Fruit fly (Drosophila melanogaster) whole organism, embryonic: ENCODE measurements around the gene UQCR-14.

Source experiments
- Atf-2 ChIP-seq: fragments of 200-800 bp; sonication (Bioruptor generic); optimal IDR thresholded peaks from 2 replicates; lab custom pipeline; 2016; ENCODE audit warnings: missing biosample characterization, missing genetic modification characterization
- B-H1 ChIP-seq: fragments of 200-800 bp; sonication (Bioruptor generic); IDR thresholded peaks from 3 replicates; pipeline ENCODE4 v1.3.6; 2022; ENCODE audit warnings: missing biosample characterization, missing genetic modification characterization
- CG11398 ChIP-seq: fragments of 200-800 bp; sonication (Bioruptor generic); optimal IDR thresholded peaks from 2 replicates; lab custom pipeline; 2016; ENCODE audit warnings: missing biosample characterization, missing genetic modification characterization
- CG15479 ChIP-seq: fragments of 200-800 bp; sonication (Bioruptor generic); optimal IDR thresholded peaks from 3 replicates; lab custom pipeline; 2019; ENCODE audit warnings: missing biosample characterization, mild to moderate bottlenecking, missing genetic modification characterization, moderate library complexity
- CG17361 ChIP-seq: fragments of 200-800 bp; sonication (Bioruptor generic); IDR thresholded peaks from 3 replicates; pipeline ENCODE4 v1.3.6; 2022; ENCODE audit warnings: missing biosample characterization, missing genetic modification characterization
- CG18599 ChIP-seq: fragments of 200-800 bp; sonication (Bioruptor generic); optimal IDR thresholded peaks from 3 replicates; lab custom pipeline; 2017; ENCODE audit warnings: missing biosample characterization, missing genetic modification characterization, mild to moderate bottlenecking, moderate library complexity, missing genetic modification reagents
- CG3163 ChIP-seq: fragments of 200-800 bp; sonication (Bioruptor generic); optimal IDR thresholded peaks from 3 replicates; lab custom pipeline; 2016; ENCODE audit warnings: missing biosample characterization, missing genetic modification characterization
- CG3847 ChIP-seq: fragments of 200-800 bp; sonication (Bioruptor generic); IDR thresholded peaks from 2 replicates; pipeline ENCODE4 v1.3.6; 2022; ENCODE audit warnings: missing biosample characterization, missing genetic modification characterization
- CG6254 ChIP-seq: fragments of 200-800 bp; sonication (Bioruptor generic); optimal IDR thresholded peaks from 3 replicates; lab custom pipeline; 2017; ENCODE audit warnings: mild to moderate bottlenecking, missing biosample characterization, missing genetic modification reagents, missing genetic modification characterization
- CG6813 ChIP-seq: fragments of 200-800 bp; sonication (Bioruptor generic); optimal IDR thresholded peaks from 2 replicates; lab custom pipeline; 2017; ENCODE audit warnings: missing biosample characterization, missing genetic modification characterization, mild to moderate bottlenecking, moderate library complexity, missing genetic modification reagents
- CG7556 ChIP-seq: fragments of 200-800 bp; sonication (Bioruptor generic); optimal IDR thresholded peaks from 2 replicates; lab custom pipeline; 2017; ENCODE audit warnings: missing biosample characterization, mild to moderate bottlenecking, missing genetic modification characterization
- CG7745 ChIP-seq: fragments of 200-800 bp; sonication (Bioruptor generic); optimal IDR thresholded peaks from 2 replicates; lab custom pipeline; 2018; ENCODE audit warnings: missing biosample characterization, mild to moderate bottlenecking, missing genetic modification characterization, moderate library complexity
- CG7786 ChIP-seq: fragments of 200-800 bp; sonication (Bioruptor generic); optimal IDR thresholded peaks from 2 replicates; lab custom pipeline; 2016; ENCODE audit warnings: missing biosample characterization, missing genetic modification characterization
- CG8924 ChIP-seq: fragments of 200-800 bp; optimal IDR thresholded peaks from 3 replicates; lab custom pipeline; 2019; ENCODE audit warnings: missing biosample characterization, mild to moderate bottlenecking, missing genetic modification characterization, moderate library complexity
- CoRest ChIP-seq: fragments of 200-800 bp; sonication (Bioruptor generic); optimal IDR thresholded peaks from 3 replicates; lab custom pipeline; 2018; ENCODE audit warnings: missing biosample characterization, mild to moderate bottlenecking, missing genetic modification characterization, moderate library complexity
- CrebB ChIP-seq: fragments of 200-800 bp; sonication (Bioruptor generic); optimal IDR thresholded peaks from 3 replicates; lab custom pipeline; 2018; ENCODE audit warnings: missing biosample characterization, mild to moderate bottlenecking, missing genetic modification characterization
- Dfd ChIP-seq, 2 experiments: fragments of >200 bp; optimal IDR thresholded peaks; 2 replicates each; lab custom pipeline; 2017; ENCODE audit warnings: missing biosample characterization in 2 of 2, missing genetic modification characterization in 2 of 2
- Doc3 ChIP-seq: fragments of 200-800 bp; sonication (Bioruptor generic); IDR thresholded peaks from 3 replicates; pipeline ENCODE4 v1.3.6; 2022; ENCODE audit warnings: missing biosample characterization, missing genetic modification characterization; ENCODE audit not compliant: partially characterized antibody
- Eip74EF ChIP-seq, 2 experiments: fragments of 200-800 bp in 1 of 2; fragments of >200 bp in 1 of 2; sonication (Bioruptor generic) in 1 of 2; optimal IDR thresholded peaks; 2 replicates each; lab custom pipeline; 2017 to 2019; ENCODE audit warnings: missing biosample characterization in 2 of 2, missing genetic modification characterization in 2 of 2, mild to moderate bottlenecking in 1 of 2, moderate library complexity in 1 of 2
- Gsc ChIP-seq: fragments of 200-800 bp; sonication (Bioruptor generic); IDR thresholded peaks from 2 replicates; pipeline ENCODE4 v1.3.6; 2022; ENCODE audit warnings: missing biosample characterization, missing genetic modification characterization
- Hr51 ChIP-seq, 2 experiments: fragments of 200-800 bp; sonication (Bioruptor generic); optimal IDR thresholded peaks; 2 replicates in 1 of 2; 3 replicates in 1 of 2; lab custom pipeline; 2016 to 2018; ENCODE audit warnings: missing biosample characterization in 2 of 2, missing genetic modification characterization in 2 of 2, mild to moderate bottlenecking in 1 of 2, moderate library complexity in 1 of 2
- Lim3 ChIP-seq: fragments of 200-800 bp; sonication (Bioruptor generic); IDR thresholded peaks from 2 replicates; pipeline ENCODE4 v1.3.6; 2022; ENCODE audit warnings: missing biosample characterization, missing genetic modification characterization
- Optix ChIP-seq: fragments of 200-800 bp; sonication (Bioruptor generic); IDR thresholded peaks from 3 replicates; pipeline ENCODE4 v1.3.6; 2022; ENCODE audit warnings: missing biosample characterization, missing genetic modification characterization
- Pdp1 ChIP-seq, 2 experiments: fragments of 200-800 bp; sonication (Bioruptor generic); optimal IDR thresholded peaks; 3 replicates each; lab custom pipeline; 2016; ENCODE audit warnings: missing biosample characterization in 2 of 2, missing genetic modification characterization in 2 of 2, mild to moderate bottlenecking in 1 of 2, moderate library complexity in 1 of 2
- Poxn ChIP-seq: fragments of 200-800 bp; sonication (Bioruptor generic); IDR thresholded peaks from 2 replicates; pipeline ENCODE4 v1.3.6; 2022; ENCODE audit warnings: missing biosample characterization, missing genetic modification characterization
- Side ChIP-seq: fragments of 200-800 bp; sonication (Bioruptor generic); optimal IDR thresholded peaks from 2 replicates; lab custom pipeline; 2016; ENCODE audit warnings: missing biosample characterization, missing genetic modification characterization
- Sin3A ChIP-seq: fragments of >200 bp; optimal IDR thresholded peaks from 2 replicates; lab custom pipeline; 2018
- Spps ChIP-seq: fragments of 200-800 bp; sonication (Bioruptor generic); optimal IDR thresholded peaks from 2 replicates; lab custom pipeline; 2018; ENCODE audit warnings: missing biosample characterization, mild to moderate bottlenecking, missing genetic modification characterization
- Stat92E ChIP-seq, 3 experiments: fragments of >200 bp in 2 of 3; fragments of 200-800 bp in 1 of 3; sonication (Bioruptor generic) in 1 of 3; optimal IDR thresholded peaks; 2 replicates each; lab custom pipeline; 2017 to 2019; ENCODE audit warnings: missing biosample characterization in 3 of 3, missing genetic modification characterization in 3 of 3, mild to moderate bottlenecking in 1 of 3, moderate library complexity in 1 of 3
- YL-1 ChIP-seq: fragments of 200-800 bp; sonication (Bioruptor generic); optimal IDR thresholded peaks from 3 replicates; lab custom pipeline; 2017; ENCODE audit warnings: missing biosample characterization, mild to moderate bottlenecking, missing genetic modification characterization
- bsh ChIP-seq, 2 experiments: fragments of 200-800 bp; sonication (Bioruptor generic); optimal IDR thresholded peaks; 2 replicates each; lab custom pipeline; 2017 to 2018; ENCODE audit warnings: mild to moderate bottlenecking in 2 of 2, missing biosample characterization in 2 of 2, missing genetic modification characterization in 2 of 2, moderate library complexity in 1 of 2
- cg ChIP-seq: fragments of 200-800 bp; sonication (Bioruptor generic); optimal IDR thresholded peaks from 3 replicates; lab custom pipeline; 2019; ENCODE audit warnings: missing biosample characterization, mild to moderate bottlenecking, missing genetic modification characterization, moderate library complexity
- chinmo ChIP-seq: fragments of 200-800 bp; sonication (Bioruptor generic); IDR thresholded peaks from 4 replicates; pipeline ENCODE4 v1.3.6; 2022; ENCODE audit warnings: missing biosample characterization, missing genetic modification characterization; ENCODE audit not compliant: partially characterized antibody
- croc ChIP-seq: fragments of 200-800 bp; sonication (Bioruptor generic); conservative IDR thresholded peaks from 3 replicates; pipeline ENCODE4 v1.3.6; 2022; ENCODE audit warnings: missing biosample characterization, missing genetic modification characterization
- esg ChIP-seq: fragments of 200-800 bp; sonication (Bioruptor generic); conservative IDR thresholded peaks from 2 replicates; pipeline ENCODE4 v1.3.6; 2022; ENCODE audit warnings: missing biosample characterization, missing genetic modification characterization
- gem ChIP-seq: fragments of 200-800 bp; sonication (Bioruptor generic); optimal IDR thresholded peaks from 2 replicates; lab custom pipeline; 2019; ENCODE audit warnings: missing biosample characterization, mild to moderate bottlenecking, missing genetic modification characterization, moderate library complexity
- hbn ChIP-seq: fragments of 200-800 bp; sonication (Bioruptor generic); IDR thresholded peaks from 2 replicates; pipeline ENCODE4 v1.3.6; 2022; ENCODE audit warnings: missing biosample characterization, missing genetic modification characterization; ENCODE audit not compliant: partially characterized antibody
- insv ChIP-seq, 2 experiments: fragments of 200-800 bp; sonication (Bioruptor generic); optimal IDR thresholded peaks; 3 replicates each; lab custom pipeline; 2016 to 2018; ENCODE audit warnings: missing biosample characterization in 2 of 2, missing genetic modification characterization in 2 of 2
- jing ChIP-seq: fragments of 200-800 bp; sonication (Bioruptor generic); optimal IDR thresholded peaks from 2 replicates; lab custom pipeline; 2018; ENCODE audit warnings: missing biosample characterization, mild to moderate bottlenecking, missing genetic modification characterization
- lab ChIP-seq: fragments of 200-800 bp; sonication (Bioruptor generic); optimal IDR thresholded peaks from 3 replicates; lab custom pipeline; 2017; ENCODE audit warnings: missing biosample characterization, missing genetic modification characterization, mild to moderate bottlenecking, moderate library complexity, missing genetic modification reagents
- pan ChIP-seq, 4 experiments: fragments of >200 bp in 3 of 4; fragments of 200-800 bp in 1 of 4; sonication (Bioruptor generic) in 1 of 4; optimal IDR thresholded peaks in 3 of 4; IDR thresholded peaks in 1 of 4; 2 replicates each; pipeline versions ENCODE4 v1.3.6 to Lab custom; 2017 to 2022; ENCODE audit warnings: missing biosample characterization in 2 of 4, missing genetic modification characterization in 2 of 4, mixed read lengths in 1 of 4
- pfk ChIP-seq: fragments of 200-800 bp; sonication (Bioruptor generic); optimal IDR thresholded peaks from 2 replicates; lab custom pipeline; 2018; ENCODE audit warnings: missing biosample characterization, mild to moderate bottlenecking, missing genetic modification characterization, moderate library complexity
- sens-2 ChIP-seq: fragments of 200-800 bp; sonication (Bioruptor generic); IDR thresholded peaks from 2 replicates; pipeline ENCODE4 v1.3.6; 2022; ENCODE audit warnings: missing biosample characterization, missing genetic modification characterization
- seq ChIP-seq: fragments of 200-800 bp; sonication (Bioruptor generic); IDR thresholded peaks from 2 replicates; pipeline ENCODE4 v1.3.6; 2022; ENCODE audit warnings: missing biosample characterization, missing genetic modification characterization
- ttk ChIP-seq: fragments of 200-800 bp; sonication (Bioruptor generic); IDR thresholded peaks from 2 replicates; pipeline ENCODE4 v2.1.2; 2022; ENCODE audit warnings: missing biosample characterization, missing genetic modification characterization
- wek ChIP-seq: fragments of 200-800 bp; sonication (Bioruptor generic); optimal IDR thresholded peaks from 3 replicates; lab custom pipeline; 2018; ENCODE audit warnings: missing biosample characterization, mild to moderate bottlenecking, missing genetic modification characterization, moderate library complexity
- yki ChIP-seq: fragments of >200 bp; optimal IDR thresholded peaks from 3 replicates; lab custom pipeline; 2018
- z ChIP-seq: fragments of 200-800 bp; sonication (Bioruptor generic); IDR thresholded peaks from 3 replicates; pipeline ENCODE4 v1.3.6; 2022; ENCODE audit warnings: missing biosample characterization, missing genetic modification characterization

Gene UQCR-14

DNA sequence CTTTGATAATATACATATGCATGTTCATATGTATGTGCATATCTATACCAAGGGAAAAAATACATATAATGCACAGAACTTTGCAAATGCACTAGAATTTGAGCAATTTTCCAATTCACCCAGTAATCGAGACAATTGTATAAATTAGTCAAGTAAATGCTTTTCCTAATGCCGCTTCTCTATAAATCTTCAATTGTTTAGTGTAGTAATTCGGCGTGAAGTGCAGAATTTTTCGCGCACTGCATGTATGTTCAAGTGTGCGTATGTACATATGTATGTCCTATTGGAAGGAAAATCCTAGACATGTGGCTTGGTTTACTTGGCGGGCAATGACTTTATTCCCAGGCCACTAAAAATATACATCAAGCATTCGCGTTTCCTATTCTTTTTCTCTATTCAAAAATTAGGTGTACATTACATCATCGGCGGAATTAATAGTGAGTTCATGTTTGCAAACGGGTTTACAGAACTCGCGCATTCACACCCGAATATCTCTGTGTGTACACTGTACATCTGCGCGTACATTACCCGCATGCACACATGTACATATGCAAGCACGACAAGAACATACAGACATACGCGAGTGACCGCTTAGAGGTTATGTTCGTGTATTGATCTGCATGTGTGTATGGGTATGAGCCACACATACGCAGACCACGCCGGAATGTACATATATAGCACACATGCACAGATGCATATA lies 32.9 kb downstream of the UQCR-14 start (continued):
- TF ChIP-seq CG3163, result no peak
- no peak for TF ChIP-seq Doc3 (GFP tag; lab: Robert Waterston, UW)
- TF ChIP-seq Gsc (GFP tag; lab: Robert Waterston, UW), result no peak
- no peak for TF ChIP-seq Spps (tag; lab: Kevin White, UChicago)
- no peak for TF ChIP-seq jing (GFP tag; lab: Kevin White, UChicago)
- TF ChIP-seq CG6254 (GFP tag; lab: Kevin White, UChicago), result no peak
- TF ChIP-seq Lim3 (GFP tag; lab: Robert Waterston, UW), result no peak
- TF ChIP-seq Poxn (GFP tag; lab: Robert Waterston, UW), result no peak
- no peak for TF ChIP-seq ttk (GFP tag; lab: Robert Waterston, UW)
- TF ChIP-seq Side (GFP tag; lab: Kevin White, UChicago), result peak; percentile 9
- peak; percentile 23; the same call in 1 of the 3 replicates for TF ChIP-seq z (GFP tag; lab: Robert Waterston, UW)
- no peak for TF ChIP-seq Stat92E (GFP tag; optimal IDR thresholded peaks at IDR 0.05; lab: Kevin White, UChicago)
- TF ChIP-seq pan (optimal IDR thresholded peaks at IDR 0.05; lab: Kevin White, UChicago), result no peak
- no peak for TF ChIP-seq pan (GFP tag; optimal IDR thresholded peaks at IDR 0.05 in 1 of 2, IDR thresholded peaks at IDR 0.05 in 1 of 2)
- no peak for TF ChIP-seq seq (GFP tag; lab: Robert Waterston, UW)
- TF ChIP-seq CG17361 (GFP tag; lab: Robert Waterston, UW), result 0 out of 3 replicates have a peak, but pooled peaks have one; percentile 7
- TF ChIP-seq pfk (GFP tag; lab: Kevin White, UChicago), result peak; percentile 74
- TF ChIP-seq esg (GFP tag; lab: Robert Waterston, UW), result no peak
- TF ChIP-seq sens-2 (GFP tag; lab: Robert Waterston, UW), result no peak
- TF ChIP-seq CG7745 (tag; lab: Kevin White, UChicago), result no peak
- no peak for TF ChIP-seq Hr51 (GFP tag; optimal IDR thresholded peaks at IDR 0.05; lab: Kevin White, UChicago)
- TF ChIP-seq Pdp1 (GFP tag; optimal IDR thresholded peaks at IDR 0.05; lab: Kevin White, UChicago), result peak in 1 of 2 experiments; percentile 86
- TF ChIP-seq CG7786 (GFP tag; lab: Kevin White, UChicago), result no peak
- no peak for TF ChIP-seq CG11398
- peak; percentile 88 for TF ChIP-seq CG15479
- TF ChIP-seq lab, result no peak
- peak; percentile 22 for TF ChIP-seq YL-1
- peak; percentile 5 for TF ChIP-seq CG6813 (GFP tag; lab: Kevin White, UChicago)
- peak in 1 of 2 experiments; percentile 83 for TF ChIP-seq insv (GFP tag; optimal IDR thresholded peaks at IDR 0.05; lab: Kevin White, UChicago)
- TF ChIP-seq wek (GFP tag; lab: Kevin White, UChicago), result peak; percentile 44
- TF ChIP-seq chinmo (GFP tag; lab: Robert Waterston, UW), result peak; percentile 99
- no peak for TF ChIP-seq hbn (GFP tag; lab: Robert Waterston, UW)
- no peak for TF ChIP-seq CG7556 (GFP tag; lab: Kevin White, UChicago)
- no peak for TF ChIP-seq croc (GFP tag; lab: Robert Waterston, UW)
- no peak for TF ChIP-seq CG18599 (GFP tag; lab: Kevin White, UChicago)
- TF ChIP-seq yki (lab: Kevin White, UChicago), result no peak
- TF ChIP-seq CG3847, result no peak
- no peak for TF ChIP-seq Atf-2 (GFP tag; lab: Kevin White, UChicago)
- no peak for TF ChIP-seq B-H1 (GFP tag; lab: Robert Waterston, UW)
- peak; percentile 97 for TF ChIP-seq cg
- no peak for TF ChIP-seq Sin3A
- TF ChIP-seq Optix (GFP tag; lab: Robert Waterston, UW), result no peak
- TF ChIP-seq Dfd (GFP tag; optimal IDR thresholded peaks at IDR 0.05; lab: Kevin White, UChicago), result no peak
- peak in 1 of 2 experiments; percentile 41 for TF ChIP-seq bsh (GFP tag; optimal IDR thresholded peaks at IDR 0.05; lab: Kevin White, UChicago)
- no peak for TF ChIP-seq CoRest (tag; lab: Kevin White, UChicago)
- TF ChIP-seq gem (tag; lab: Kevin White, UChicago), result peak; percentile 15
- TF ChIP-seq CrebB (tag; lab: Kevin White, UChicago), result no peak
- TF ChIP-seq Eip74EF (GFP tag; optimal IDR thresholded peaks at IDR 0.05; lab: Kevin White, UChicago), result peak in 1 of 2 experiments; percentile 11
- peak; percentile 9 for TF ChIP-seq CG8924 (tag; lab: Kevin White, UChicago)
